Worm (Caenorhabditis elegans) whole organism, early embryonic: ENCODE results near the gene acs-11.

ENCODE experiments used
- B0310.2 ChIP-seq: sonication (generic microtip); optimal IDR thresholded peaks from 2 replicates; lab custom pipeline; 2016; ENCODE audit warnings: mild to moderate bottlenecking, missing genetic modification characterization, missing compliant biosample characterization
- ama-1 ChIP-seq: fragments of 150-350 bp; optimal IDR thresholded peaks from 2 replicates; lab custom pipeline; 2014
- ets-7 ChIP-seq: sonication (generic microtip); optimal IDR thresholded peaks from 2 replicates; lab custom pipeline; 2016; ENCODE audit warnings: missing genotype, missing genetic modification characterization, missing compliant biosample characterization
- flt-1 ChIP-seq: fragments of 200-800 bp; sonication (Bioruptor generic); IDR thresholded peaks from 2 replicates; pipeline ENCODE4 v1.3.6; 2022; ENCODE audit warnings: missing genetic modification characterization, missing compliant biosample characterization
- hmbx-1 ChIP-seq: sonication (generic microtip); optimal IDR thresholded peaks from 2 replicates; lab custom pipeline; 2016; ENCODE audit warnings: mild to moderate bottlenecking, missing genetic modification characterization, missing compliant biosample characterization
- hmg-4 ChIP-seq: fragments of 200-800 bp; sonication (Bioruptor generic); optimal IDR thresholded peaks from 2 replicates; lab custom pipeline; 2018; ENCODE audit warnings: mild to moderate bottlenecking, missing genetic modification characterization, missing compliant biosample characterization

- TF ChIP-seq ama-1 (lab: Kevin White, UChicago) = no peak
- no peak for TF ChIP-seq ets-7
- no peak for TF ChIP-seq B0310.2 (tag; lab: Kevin White, UChicago)
- no peak for TF ChIP-seq hmg-4 (GFP tag; lab: Kevin White, UChicago)
- no peak for TF ChIP-seq flt-1 (GFP tag; lab: Robert Waterston, UW)
- no peak for TF ChIP-seq hmbx-1 (tag; lab: Kevin White, UChicago)
Observed at ce11 chrII:4758462-4758861, 16.5 kb downstream of the acs-11 start, which contains the start of gene F26G1.3.
